Worm (Caenorhabditis elegans): ENCODE results near the gene T27E7.1.

DNA sequence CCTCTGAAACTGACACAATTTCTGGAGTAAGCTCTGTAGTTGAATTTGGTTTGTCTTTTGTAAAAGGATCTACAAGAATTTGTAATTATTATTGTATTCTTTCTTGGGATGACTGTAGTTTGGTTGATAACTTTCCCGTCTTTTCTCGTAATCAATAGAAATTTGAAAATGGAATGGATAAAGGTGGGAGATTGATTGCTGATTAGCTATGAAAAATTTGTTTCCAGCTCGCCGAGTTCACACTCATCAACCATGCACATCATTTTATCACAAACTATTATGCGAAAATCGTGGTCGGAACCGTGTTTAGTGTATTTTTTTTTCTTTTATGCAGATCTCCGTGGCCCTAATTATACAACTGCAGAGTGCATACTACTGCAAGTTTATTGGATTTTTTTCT, 17.4 kb downstream of the T27E7.1 start, which contains the start of gene T27E7.5:
- TF ChIP-seq him-1 (tag; optimal IDR thresholded peaks at IDR 0.05) = no peak
- TF ChIP-seq dao-5 (tag; optimal IDR thresholded peaks at IDR 0.05) = no peak
- TF ChIP-seq W03F9.2 (tag; optimal IDR thresholded peaks at IDR 0.05) = no peak

All from whole organism, L4/young adult.